Fruit fly (Drosophila melanogaster): Measurements from ENCODE around the gene Nmt.

DNA sequence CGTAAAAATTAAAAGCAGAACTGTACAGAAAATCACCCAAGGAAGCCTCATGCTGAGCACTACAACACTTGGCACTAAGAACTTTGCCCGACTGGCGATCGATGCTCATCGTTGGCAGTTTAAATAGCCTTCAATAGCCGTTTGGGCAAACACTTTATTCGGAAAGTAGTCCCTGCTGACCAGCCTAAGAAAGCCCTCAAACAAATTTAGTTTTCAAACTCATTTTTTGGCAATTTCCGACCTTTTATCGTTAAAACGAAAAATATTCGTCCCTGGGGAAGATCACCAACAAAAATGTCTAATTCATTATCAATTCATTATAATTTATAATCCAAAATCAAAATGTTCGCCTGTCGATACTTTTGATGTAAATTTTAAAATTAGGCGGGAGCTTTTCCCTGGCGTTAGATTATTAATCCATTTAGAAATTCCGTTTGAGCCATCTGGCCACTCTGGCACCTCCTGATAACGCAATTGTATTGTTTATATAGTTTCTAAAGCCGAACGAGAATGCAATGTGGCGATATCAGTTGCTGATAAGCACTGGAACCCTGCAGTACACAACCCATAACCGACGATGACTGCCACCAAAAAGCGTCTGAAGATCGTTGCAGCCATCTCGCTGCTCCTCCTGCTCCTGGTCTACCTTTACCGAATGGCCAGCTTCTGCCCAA is 2.4 kb upstream of the Nmt start, which contains the start of the genes mthl7 and Uxs:
- TF ChIP-seq CG15710 (tag; optimal IDR thresholded peaks at IDR 0.05) (no peak), EcR (GFP tag; optimal IDR thresholded peaks at IDR 0.05) (no peak), CG14655 (GFP tag; optimal IDR thresholded peaks at IDR 0.05) (no peak), CG10348 (GFP tag; IDR thresholded peaks at IDR 0.05) (no peak), CG34367 (tag; optimal IDR thresholded peaks at IDR 0.05) (no peak)

Data from whole organism, pupa.